ENCODE assay signal across 1 worm cellular context in genomic region chrV:20728763-20729350, ce11.
A peak's percentile ranks its signal among the peaks of the same experiment; 100 is the strongest.
TF ChIP-seq lines count a peak whose summit lies in the region.

Gene ipla-3, minus strand, starts transcription at chrV:20729272.

TF ChIP-seq in whole organism, L4 larva, 104 proteins besides CTCF, POLR2A, EP300 and RAD21 (continued from another document):
- TF ChIP-seq ztf-11 (tag; optimal IDR thresholded peaks at IDR 0.05; lab: Kevin White, UChicago) = no peak
- TF ChIP-seq hmg-1.1 (GFP tag; IDR thresholded peaks at IDR 0.05; lab: Robert Waterston, UW) = peak; percentile 71
- TF ChIP-seq mdl-1 (tag; optimal IDR thresholded peaks at IDR 0.05; lab: Kevin White, UChicago) = peak; percentile 74 to 93
- TF ChIP-seq mxl-3 (GFP tag; optimal IDR thresholded peaks at IDR 0.05; lab: Kevin White, UChicago) = peak; percentile 84
- no peak for TF ChIP-seq mdt-29 (GFP tag; IDR thresholded peaks at IDR 0.05; lab: Robert Waterston, UW)
- TF ChIP-seq ctbp-1 (GFP tag; IDR thresholded peaks at IDR 0.05; lab: Robert Waterston, UW) = no peak
- no peak for TF ChIP-seq gei-8 (GFP tag; optimal IDR thresholded peaks at IDR 0.05; lab: Kevin White, UChicago)
- peak; percentile 85 for TF ChIP-seq fkh-10 (GFP tag; optimal IDR thresholded peaks at IDR 0.05; lab: Kevin White, UChicago)
- no peak for TF ChIP-seq F37D6.2 (tag; optimal IDR thresholded peaks at IDR 0.05; lab: Kevin White, UChicago)
- no peak for TF ChIP-seq lin-15B (tag; optimal IDR thresholded peaks at IDR 0.05; lab: Kevin White, UChicago)
- no peak for TF ChIP-seq spr-3 (GFP tag; optimal IDR thresholded peaks at IDR 0.05; lab: Kevin White, UChicago)
- peak; percentile 95 for TF ChIP-seq nhr-6 (tag; optimal IDR thresholded peaks at IDR 0.05; lab: Kevin White, UChicago)
- TF ChIP-seq ceh-62 (tag; optimal IDR thresholded peaks at IDR 0.05; lab: Kevin White, UChicago) = no peak
- TF ChIP-seq php-3 (GFP tag; IDR thresholded peaks at IDR 0.05; lab: Robert Waterston, UW) = peak; percentile 72
- no peak for TF ChIP-seq zfp-2 (tag; optimal IDR thresholded peaks at IDR 0.05; lab: Kevin White, UChicago)
- TF ChIP-seq daf-8 (GFP tag; IDR thresholded peaks at IDR 0.05; lab: Robert Waterston, UW) = no peak
- no peak for TF ChIP-seq lin-29 (GFP tag; IDR thresholded peaks at IDR 0.05; lab: Robert Waterston, UW)
- no peak for TF ChIP-seq zag-1 (tag; optimal IDR thresholded peaks at IDR 0.05; lab: Kevin White, UChicago)
- no peak for TF ChIP-seq D1046.2 (GFP tag; IDR thresholded peaks at IDR 0.05; lab: Robert Waterston, UW)
- no peak for TF ChIP-seq ZK546.5 (tag; optimal IDR thresholded peaks at IDR 0.05; lab: Kevin White, UChicago)
- no peak for TF ChIP-seq lir-3 (tag; optimal IDR thresholded peaks at IDR 0.05; lab: Kevin White, UChicago)
- no peak for TF ChIP-seq unc-39 (tag; optimal IDR thresholded peaks at IDR 0.05; lab: Kevin White, UChicago)
- TF ChIP-seq lin-38 (GFP tag; IDR thresholded peaks at IDR 0.05; lab: Robert Waterston, UW) = peak; percentile 54
TF ChIP-seq in whole organism, L4 larva: peak in this region for 39.
